Worm (Caenorhabditis elegans): Measurements from ENCODE around the gene pei-2.
A peak's percentile ranks its signal among the peaks of the same experiment; 100 is the strongest.

Gene pei-2

ce11 chrV:1027044-1027443, 3.8 kb upstream of the pei-2 start, which contains the start of gene R09A1.3:
Gene R09A1.3 (minus strand): TSS chrV:1027074.
- TF ChIP-seq fos-1 (tag; optimal IDR thresholded peaks at IDR 0.05) (peak; percentile 45), nhr-237 (tag; optimal IDR thresholded peaks at IDR 0.05) (no peak), nhr-21 (tag; optimal IDR thresholded peaks at IDR 0.05) (no peak)

- TF ChIP-seq sma-3 (GFP tag; optimal IDR thresholded peaks at IDR 0.05), result no peak
- TF ChIP-seq ama-1 (optimal IDR thresholded peaks at IDR 0.05), result no peak
- no peak for TF ChIP-seq snpc-4 (tag; optimal IDR thresholded peaks at IDR 0.05)
- TF ChIP-seq F13H6.1 (tag; optimal IDR thresholded peaks at IDR 0.05), result no peak
- TF ChIP-seq nhr-21 (tag; optimal IDR thresholded peaks at IDR 0.05), result no peak
- no peak for TF ChIP-seq alr-1 (tag; optimal IDR thresholded peaks at IDR 0.05)
- TF ChIP-seq lin-13 (GFP tag; optimal IDR thresholded peaks at IDR 0.05), result no peak
Measured at ce11 chrV:1021456-1021855, 1.8 kb downstream of the pei-2 start.

- TF ChIP-seq blmp-1 (tag; optimal IDR thresholded peaks at IDR 0.05; ENCODE audit: insufficient read depth) (no peak), peb-1 (tag; optimal IDR thresholded peaks at IDR 0.05) (no peak), mbf-1 (tag; optimal IDR thresholded peaks at IDR 0.05) (no peak), F13H6.1 (tag; optimal IDR thresholded peaks at IDR 0.05) (no peak), skn-1 (tag; optimal IDR thresholded peaks at IDR 0.05) (no peak), nhr-12 (tag; optimal IDR thresholded peaks at IDR 0.05) (no peak), egl-27 (tag; optimal IDR thresholded peaks at IDR 0.05) (no peak), sem-4 (tag; optimal IDR thresholded peaks at IDR 0.05) (no peak), nhr-11 (tag; optimal IDR thresholded peaks at IDR 0.05) (no peak), nhr-21 (tag; optimal IDR thresholded peaks at IDR 0.05) (no peak), nhr-23 (tag; optimal IDR thresholded peaks at IDR 0.05) (no peak), nhr-129 (tag; optimal IDR thresholded peaks at IDR 0.05) (no peak), ztf-4 (tag; optimal IDR thresholded peaks at IDR 0.05) (no peak)
Measured at ce11 chrV:1017196-1017595, 6.1 kb downstream of the pei-2 start.

ce11 chrV:1015194-1015593, 8.1 kb downstream of the pei-2 start:
- TF ChIP-seq peb-1 (tag; optimal IDR thresholded peaks at IDR 0.05), result no peak
- no peak for TF ChIP-seq elt-1 (tag; optimal IDR thresholded peaks at IDR 0.05)
- no peak for TF ChIP-seq lin-11 (tag; optimal IDR thresholded peaks at IDR 0.05)
- TF ChIP-seq blmp-1 (tag; optimal IDR thresholded peaks at IDR 0.05; ENCODE audit: insufficient read depth), result no peak
- TF ChIP-seq sma-3 (GFP tag; optimal IDR thresholded peaks at IDR 0.05), result no peak
- TF ChIP-seq nhr-77 (tag; optimal IDR thresholded peaks at IDR 0.05), result no peak

ce11 chrV:1013637-1014036, 9.6 kb downstream of the pei-2 start:
- TF ChIP-seq sma-3 (GFP tag; optimal IDR thresholded peaks at IDR 0.05) (no peak), blmp-1 (tag; optimal IDR thresholded peaks at IDR 0.05; ENCODE audit: insufficient read depth) (no peak), snpc-4 (tag; optimal IDR thresholded peaks at IDR 0.05) (no peak), crh-2 (tag; optimal IDR thresholded peaks at IDR 0.05) (no peak), lsy-2 (tag; optimal IDR thresholded peaks at IDR 0.05) (no peak), unc-55 (GFP tag; optimal IDR thresholded peaks at IDR 0.05) (no peak), Y55F3AM.14 (GFP tag; optimal IDR thresholded peaks at IDR 0.05) (no peak), nhr-77 (tag; optimal IDR thresholded peaks at IDR 0.05) (no peak), lin-39 (tag; optimal IDR thresholded peaks at IDR 0.05) (no peak), ztf-1 (GFP tag; conservative IDR thresholded peaks at IDR 0.05) (no peak), nhr-10 (tag; optimal IDR thresholded peaks at IDR 0.05) (no peak), aly-2 (tag; optimal IDR thresholded peaks at IDR 0.05) (no peak), zag-1 (tag; optimal IDR thresholded peaks at IDR 0.05) (no peak), nhr-21 (tag; optimal IDR thresholded peaks at IDR 0.05) (no peak), lin-11 (tag; optimal IDR thresholded peaks at IDR 0.05) (no peak), nhr-11 (tag; optimal IDR thresholded peaks at IDR 0.05) (no peak)

ce11 chrV:1009037-1009436, 14.2 kb downstream of the pei-2 start:
- TF ChIP-seq unc-55 (GFP tag; optimal IDR thresholded peaks at IDR 0.05), result no peak
- no peak for TF ChIP-seq sem-4 (tag; optimal IDR thresholded peaks at IDR 0.05)
- TF ChIP-seq nhr-21 (tag; optimal IDR thresholded peaks at IDR 0.05), result no peak
- TF ChIP-seq snpc-4 (tag; optimal IDR thresholded peaks at IDR 0.05), result no peak
- TF ChIP-seq ztf-4 (tag; optimal IDR thresholded peaks at IDR 0.05), result no peak
- TF ChIP-seq skn-1 (tag; optimal IDR thresholded peaks at IDR 0.05), result no peak
- TF ChIP-seq Y55F3AM.14 (GFP tag; optimal IDR thresholded peaks at IDR 0.05), result no peak
- no peak for TF ChIP-seq F13H6.1 (tag; optimal IDR thresholded peaks at IDR 0.05)

Data from whole organism, L2 larva.